Worm (Caenorhabditis elegans) whole organism, L3 larva: Measurements from ENCODE around the gene R13H4.5.

Source experiments
- R02D3.7 ChIP-seq: fragments of 150-350 bp; optimal IDR thresholded peaks from 2 replicates; lab custom pipeline; 2014; ENCODE audit warnings: missing biosample characterization, missing genetic modification characterization
- ZK546.5 ChIP-seq: sonication (generic microtip); optimal IDR thresholded peaks from 2 replicates; lab custom pipeline; 2017; ENCODE audit warnings: missing biosample characterization, missing genetic modification characterization
- ama-1 ChIP-seq: fragments of 150-350 bp; optimal IDR thresholded peaks from 2 replicates; lab custom pipeline; 2018
- daf-12 ChIP-seq: fragments of 150-350 bp; optimal IDR thresholded peaks from 2 replicates; lab custom pipeline; 2014; ENCODE audit warnings: missing biosample characterization, missing genetic modification reagents, missing genetic modification characterization
- elt-2 ChIP-seq: sonication (generic microtip); optimal IDR thresholded peaks from 2 replicates; lab custom pipeline; 2016; ENCODE audit warnings: missing genetic modification reagents, mild to moderate bottlenecking, missing genetic modification characterization, missing compliant biosample characterization
- fkh-10 ChIP-seq: sonication (generic microtip); optimal IDR thresholded peaks from 2 replicates; lab custom pipeline; 2017; ENCODE audit warnings: missing biosample characterization, missing genetic modification reagents, missing genetic modification characterization
- mdl-1 ChIP-seq: fragments of 150-350 bp; optimal IDR thresholded peaks from 2 replicates; lab custom pipeline; 2014; ENCODE audit warnings: missing biosample characterization, missing genetic modification characterization
- nhr-12 ChIP-seq: fragments of 150-350 bp; optimal IDR thresholded peaks from 2 replicates; lab custom pipeline; 2014; ENCODE audit warnings: missing biosample characterization, missing genetic modification characterization
- nhr-25 ChIP-seq: sonication (generic microtip); optimal IDR thresholded peaks from 2 replicates; lab custom pipeline; 2017; ENCODE audit warnings: missing biosample characterization, missing genetic modification characterization
- nhr-76 ChIP-seq: fragments of 150-350 bp; sonication (generic microtip); optimal IDR thresholded peaks from 5 replicates; lab custom pipeline; 2014; ENCODE audit warnings: missing biosample characterization, missing genetic modification characterization
- nhr-77 ChIP-seq: fragments of 150-350 bp; optimal IDR thresholded peaks from 2 replicates; lab custom pipeline; 2014; ENCODE audit warnings: missing biosample characterization, missing genetic modification characterization
- snpc-4 ChIP-seq: fragments of 150-350 bp; optimal IDR thresholded peaks from 2 replicates; lab custom pipeline; 2014; ENCODE audit warnings: missing biosample characterization, missing genetic modification characterization
- ztf-11 ChIP-seq: fragments of 150-350 bp; optimal IDR thresholded peaks from 2 replicates; lab custom pipeline; 2014; ENCODE audit warnings: missing biosample characterization, missing genetic modification characterization

- no peak for TF ChIP-seq snpc-4
- TF ChIP-seq ztf-11 (tag; lab: Kevin White, UChicago): no peak
- no peak for TF ChIP-seq nhr-25 (tag; lab: Kevin White, UChicago)
- TF ChIP-seq nhr-77 (tag; lab: Kevin White, UChicago): no peak
- TF ChIP-seq ama-1 (lab: Kevin White, UChicago): no peak
- TF ChIP-seq R02D3.7 (tag; lab: Kevin White, UChicago): no peak
- TF ChIP-seq ZK546.5 (tag; lab: Kevin White, UChicago): no peak
- no peak for TF ChIP-seq mdl-1 (tag; lab: Kevin White, UChicago)
- no peak for TF ChIP-seq nhr-12
- no peak for TF ChIP-seq elt-2 (tag; lab: Kevin White, UChicago)
- TF ChIP-seq fkh-10: no peak
- TF ChIP-seq daf-12: no peak
- TF ChIP-seq nhr-76 (tag; lab: Kevin White, UChicago): no peak
These were observed 44.9 kb upstream of the R13H4.5 start for ce11 chrV:11815566-11815965.
